Worm (Caenorhabditis elegans) whole organism, L1 larva: Measurements from ENCODE around the gene F02E11.4.
A peak's percentile ranks its signal among the peaks of the same experiment; 100 is the strongest.

ENCODE experiments used
- F16B12.6 ChIP-seq: fragments of 150-350 bp; optimal IDR thresholded peaks from 2 replicates; lab custom pipeline; 2014; ENCODE audit warnings: missing biosample characterization, missing genetic modification characterization
- Y116A8C.19 ChIP-seq: sonication (generic microtip); optimal IDR thresholded peaks from 2 replicates; lab custom pipeline; 2016; ENCODE audit warnings: missing compliant biosample characterization, missing genetic modification characterization, borderline replicate concordance
- alr-1 ChIP-seq: fragments of 200-800 bp; sonication (Bioruptor generic); optimal IDR thresholded peaks from 2 replicates; lab custom pipeline; 2018; ENCODE audit warnings: borderline replicate concordance, mild to moderate bottlenecking, missing genetic modification characterization, missing compliant biosample characterization
- ama-1 ChIP-seq: fragments of 150-350 bp; optimal IDR thresholded peaks from 2 replicates; lab custom pipeline; 2014
- blmp-1 ChIP-seq: fragments of 150-350 bp; optimal IDR thresholded peaks from 2 replicates; lab custom pipeline; 2014; ENCODE audit warnings: missing biosample characterization, missing genetic modification characterization
- ceh-8 ChIP-seq: fragments of 200-800 bp; sonication (Bioruptor generic); optimal IDR thresholded peaks from 2 replicates; lab custom pipeline; 2018; ENCODE audit warnings: mild to moderate bottlenecking, missing genetic modification characterization, moderate library complexity, missing compliant biosample characterization
- ceh-88 ChIP-seq: fragments of 200-800 bp; sonication (Bioruptor generic); IDR thresholded peaks from 2 replicates; pipeline ENCODE4 v1.3.6; 2022; ENCODE audit warnings: missing genetic modification characterization, missing compliant biosample characterization
- ceh-90 ChIP-seq: sonication (generic microtip); optimal IDR thresholded peaks from 2 replicates; lab custom pipeline; 2016; ENCODE audit warnings: missing genetic modification characterization, missing compliant biosample characterization
- dpl-1 ChIP-seq, 3 experiments: fragments of 150-350 bp in 2 of 3; sonication (generic microtip) in 1 of 3; optimal IDR thresholded peaks; 2 replicates each; lab custom pipeline; 2014 to 2017; ENCODE audit warnings: missing biosample characterization in 3 of 3, missing genetic modification characterization in 3 of 3, missing genetic modification reagents in 3 of 3
- efl-1 ChIP-seq, 4 experiments: fragments of 150-350 bp; optimal IDR thresholded peaks in 3 of 4; peaks in 1 of 4; 1 replicate in 1 of 4; 2 replicates in 3 of 4; lab custom pipeline; 2014; ENCODE audit warnings: missing biosample characterization in 2 of 4, missing genetic modification characterization in 2 of 4, missing genetic modification reagents in 2 of 4
- egl-13 ChIP-seq: sonication (generic microtip); optimal IDR thresholded peaks from 2 replicates; lab custom pipeline; 2016; ENCODE audit warnings: missing genotype, missing genetic modification reagents, missing genetic modification characterization, missing compliant biosample characterization
- elt-2 ChIP-seq: sonication (generic microtip); optimal IDR thresholded peaks from 2 replicates; lab custom pipeline; 2016; ENCODE audit warnings: missing genetic modification characterization, mild to moderate bottlenecking, inconsistent platforms, missing compliant biosample characterization, missing genetic modification reagents
- elt-3 ChIP-seq, 6 experiments: fragments of 150-350 bp in 1 of 6; sonication (generic microtip); optimal IDR thresholded peaks; 2 replicates each; lab custom pipeline; 2017 to 2018; ENCODE audit warnings: missing biosample characterization in 6 of 6, missing genetic modification characterization in 6 of 6, inconsistent platforms in 1 of 6
- fkh-10 ChIP-seq: sonication (generic microtip); optimal IDR thresholded peaks from 2 replicates; lab custom pipeline; 2017; ENCODE audit warnings: missing biosample characterization, missing genetic modification reagents, missing genetic modification characterization
- hlh-4 ChIP-seq: sonication (generic microtip); optimal IDR thresholded peaks from 2 replicates; lab custom pipeline; 2016; ENCODE audit warnings: mild to moderate bottlenecking, missing genetic modification characterization, missing compliant biosample characterization
- jun-1 ChIP-seq: fragments of 150-350 bp; optimal IDR thresholded peaks from 2 replicates; lab custom pipeline; 2014; ENCODE audit warnings: missing biosample characterization, missing genetic modification reagents, missing genetic modification characterization
- lin-14 ChIP-seq: fragments of 200-800 bp; sonication (Bioruptor generic); optimal IDR thresholded peaks from 2 replicates; lab custom pipeline; 2018; ENCODE audit warnings: mild to moderate bottlenecking, missing genetic modification characterization, moderate library complexity, missing compliant biosample characterization
- lin-15B ChIP-seq: fragments of 150-350 bp; sonication (generic microtip); optimal IDR thresholded peaks from 3 replicates; lab custom pipeline; 2014; ENCODE audit warnings: missing biosample characterization, missing genetic modification characterization
- lin-35 ChIP-seq, 2 experiments: fragments of 150-350 bp; optimal IDR thresholded peaks; 2 replicates each; lab custom pipeline; 2014; ENCODE audit warnings: missing biosample characterization in 2 of 2, missing genetic modification characterization in 2 of 2, missing genetic modification reagents in 2 of 2
- mdl-1 ChIP-seq, 2 experiments: fragments of 150-350 bp; optimal IDR thresholded peaks; 2 replicates each; lab custom pipeline; 2014 to 2017; ENCODE audit warnings: missing biosample characterization in 2 of 2, missing genetic modification characterization in 2 of 2, inconsistent platforms in 1 of 2
- mep-1 ChIP-seq: fragments of 150-350 bp; optimal IDR thresholded peaks from 2 replicates; lab custom pipeline; 2014; ENCODE audit warnings: missing biosample characterization, missing genetic modification characterization
- nhr-11 ChIP-seq: fragments of 150-350 bp; optimal IDR thresholded peaks from 2 replicates; lab custom pipeline; 2014; ENCODE audit warnings: missing biosample characterization, missing genetic modification characterization
- nhr-12 ChIP-seq: sonication (generic microtip); optimal IDR thresholded peaks from 2 replicates; lab custom pipeline; 2017; ENCODE audit warnings: missing biosample characterization, missing genetic modification characterization
- nhr-20 ChIP-seq: sonication (generic microtip); optimal IDR thresholded peaks from 2 replicates; lab custom pipeline; 2016; ENCODE audit warnings: mild to moderate bottlenecking, missing genetic modification characterization, missing compliant biosample characterization
- nhr-71 ChIP-seq: sonication (generic microtip); optimal IDR thresholded peaks from 2 replicates; lab custom pipeline; 2016; ENCODE audit warnings: mild to moderate bottlenecking, missing genetic modification characterization, moderate library complexity, missing compliant biosample characterization
- nhr-90 ChIP-seq: sonication (generic microtip); optimal IDR thresholded peaks from 2 replicates; lab custom pipeline; 2016; ENCODE audit warnings: mild to moderate bottlenecking, missing genetic modification characterization, missing compliant biosample characterization; ENCODE audit not compliant: poor library complexity
- pag-3 ChIP-seq: sonication (generic microtip); optimal IDR thresholded peaks from 2 replicates; lab custom pipeline; 2017; ENCODE audit warnings: missing genetic modification characterization, mild to moderate bottlenecking, missing compliant biosample characterization, antibody characterized with exemption, borderline replicate concordance; ENCODE audit not compliant: insufficient read depth
- pqm-1 ChIP-seq: sonication (generic microtip); optimal IDR thresholded peaks from 3 replicates; lab custom pipeline; 2017; ENCODE audit warnings: missing biosample characterization, missing genetic modification characterization
- sptf-1 ChIP-seq: fragments of 150-350 bp; optimal IDR thresholded peaks from 2 replicates; lab custom pipeline; 2014; ENCODE audit warnings: missing biosample characterization, missing genetic modification characterization
- sup-37 ChIP-seq: fragments of 200-800 bp; sonication (Bioruptor generic); optimal IDR thresholded peaks from 2 replicates; lab custom pipeline; 2018; ENCODE audit warnings: mild to moderate bottlenecking, missing genetic modification characterization, missing compliant biosample characterization
- tbx-2 ChIP-seq: sonication (generic microtip); optimal IDR thresholded peaks from 2 replicates; lab custom pipeline; 2016; ENCODE audit warnings: missing genetic modification characterization, missing compliant biosample characterization
- tlp-1 ChIP-seq: fragments of 150-350 bp; optimal IDR thresholded peaks from 2 replicates; lab custom pipeline; 2014; ENCODE audit warnings: missing biosample characterization, missing genetic modification characterization
- unc-130 ChIP-seq: fragments of 150-350 bp; optimal IDR thresholded peaks from 2 replicates; lab custom pipeline; 2017; ENCODE audit warnings: missing biosample characterization, missing genetic modification characterization, inconsistent platforms
- ztf-11 ChIP-seq, 2 experiments: sonication (generic microtip); optimal IDR thresholded peaks; 2 replicates each; lab custom pipeline; 2016 to 2017; ENCODE audit warnings: missing genetic modification characterization in 2 of 2, missing biosample characterization in 1 of 2, missing compliant biosample characterization in 1 of 2
- ztf-4 ChIP-seq: fragments of 150-350 bp; optimal IDR thresholded peaks from 2 replicates; lab custom pipeline; 2014; ENCODE audit warnings: missing biosample characterization, missing genetic modification characterization

The F02E11.4 gene

DNA sequence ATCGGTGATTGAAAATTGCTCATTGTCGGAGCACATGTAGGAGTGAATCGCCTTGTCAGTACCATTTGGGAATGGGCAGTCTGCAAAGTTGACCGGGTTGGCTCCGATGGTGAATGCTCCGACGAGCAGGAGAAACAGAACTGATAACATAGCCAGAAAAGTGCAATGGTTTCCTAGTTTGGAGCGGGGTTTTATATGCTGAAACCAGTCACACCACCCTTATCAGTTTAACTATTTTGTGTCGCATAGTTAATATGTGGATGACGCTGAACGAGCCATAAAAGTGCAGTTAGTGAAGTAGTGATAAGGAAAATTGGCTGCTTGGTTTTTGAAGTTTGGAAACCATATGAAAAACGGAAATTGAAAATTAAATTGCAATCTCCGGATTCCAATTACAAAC, 31.8 kb downstream of the F02E11.4 start, which contains the start of gene C17F4.7:
C17F4.7 (minus strand) TSS at position 180 of the 400 bp plus-strand sequence.
- TF ChIP-seq nhr-90 (peak; percentile 37), ztf-11 (tag; optimal IDR thresholded peaks at IDR 0.05; lab: Kevin White, UChicago) (no peak), lin-35 (GFP tag; optimal IDR thresholded peaks at IDR 0.05; lab: Kevin White, UChicago) (peak in 1 of 2 experiments; percentile 34), F16B12.6 (tag; lab: Kevin White, UChicago) (no peak), pqm-1 (tag; lab: Kevin White, UChicago) (peak; percentile 62), elt-2 (tag; lab: Kevin White, UChicago) (peak; percentile 98), jun-1 (tag; lab: Kevin White, UChicago) (peak; percentile 38), tlp-1 (tag; lab: Kevin White, UChicago) (peak; percentile 69)

ce11 chrII:3244758-3245157, 32.8 kb downstream of the F02E11.4 start:
- TF ChIP-seq ztf-11 (tag; optimal IDR thresholded peaks at IDR 0.05; lab: Kevin White, UChicago) (no peak), nhr-71 (tag; lab: Kevin White, UChicago) (no peak), mep-1 (tag; lab: Kevin White, UChicago) (no peak), lin-15B (tag; lab: Kevin White, UChicago) (no peak), ztf-4 (tag; lab: Kevin White, UChicago) (no peak), tlp-1 (tag; lab: Kevin White, UChicago) (no peak), unc-130 (no peak), Y116A8C.19 (tag; lab: Kevin White, UChicago) (no peak), fkh-10 (GFP tag; lab: Kevin White, UChicago) (no peak), nhr-12 (tag; lab: Kevin White, UChicago) (no peak), nhr-20 (tag; lab: Kevin White, UChicago) (no peak), tbx-2 (tag; lab: Kevin White, UChicago) (no peak)

DNA sequence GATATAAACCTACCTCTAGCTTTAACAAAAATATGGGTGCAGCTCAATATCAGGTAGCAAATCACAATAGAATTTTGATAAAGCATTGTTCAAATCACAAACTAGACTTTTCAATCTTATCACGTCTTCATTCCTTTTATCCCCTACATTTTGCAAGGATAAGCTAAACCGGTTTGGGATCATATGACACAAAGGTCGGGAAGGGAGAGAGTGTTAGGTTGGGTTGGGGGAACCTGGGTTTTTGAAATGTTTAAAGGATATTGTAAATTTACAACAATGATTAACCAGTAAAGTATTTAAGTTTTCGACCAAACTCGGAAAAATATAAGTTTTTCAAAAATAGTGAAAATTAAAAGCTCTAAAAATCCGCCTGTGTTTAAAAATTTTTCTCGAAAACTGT, 33.5 kb downstream of the F02E11.4 start, which contains the start of gene C17F4.12:
C17F4.12 (minus strand) TSS at position 101 of the 400 bp plus-strand sequence.
- TF ChIP-seq elt-3 (tag; optimal IDR thresholded peaks at IDR 0.05; lab: Kevin White, UChicago) (peak in 1 of 6 experiments; percentile 9), alr-1 (tag; lab: Kevin White, UChicago) (no peak), blmp-1 (tag; lab: Kevin White, UChicago) (peak; percentile 85), ceh-88 (GFP tag; lab: Robert Waterston, UW) (no peak)
- TF ChIP-seq, all 84 proteins: peak for 2

ce11 chrII:3241842-3242241, 35.7 kb downstream of the F02E11.4 start:
- peak; percentile 99 for TF ChIP-seq blmp-1 (tag; lab: Kevin White, UChicago)
- no peak for TF ChIP-seq nhr-90
- TF ChIP-seq elt-3 (tag; optimal IDR thresholded peaks at IDR 0.05; lab: Kevin White, UChicago): peak in 2 of 6 experiments; percentile 50 to 77

DNA sequence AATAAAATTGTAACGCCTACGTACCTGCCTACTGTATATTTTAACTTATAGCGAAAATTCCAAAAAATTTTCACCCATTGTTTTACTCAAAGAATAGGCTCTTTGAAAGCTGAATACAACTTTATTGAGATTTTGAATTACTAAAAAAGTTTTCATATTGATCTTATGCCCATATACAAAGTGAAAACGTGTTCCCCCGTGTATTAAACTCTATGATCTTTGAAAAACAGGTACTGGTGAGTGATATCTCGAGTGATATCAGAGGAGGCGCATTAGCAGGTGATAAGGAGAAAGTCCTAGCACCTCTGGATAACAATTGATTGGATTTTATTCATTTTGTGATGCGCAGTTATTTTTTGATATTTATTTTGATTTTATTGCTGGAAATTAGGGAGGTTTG, 37.4 kb downstream of the F02E11.4 start, which contains the start of gene C17F4.3:
C17F4.3 (plus strand) TSS at position 301 of the 400 bp plus-strand sequence.
- no peak for TF ChIP-seq fkh-10 (GFP tag; lab: Kevin White, UChicago)
- peak; percentile 87 for TF ChIP-seq blmp-1 (tag; lab: Kevin White, UChicago)
- no peak for TF ChIP-seq ama-1 (lab: Kevin White, UChicago)
- TF ChIP-seq, all 84 proteins: peak for 1

DNA sequence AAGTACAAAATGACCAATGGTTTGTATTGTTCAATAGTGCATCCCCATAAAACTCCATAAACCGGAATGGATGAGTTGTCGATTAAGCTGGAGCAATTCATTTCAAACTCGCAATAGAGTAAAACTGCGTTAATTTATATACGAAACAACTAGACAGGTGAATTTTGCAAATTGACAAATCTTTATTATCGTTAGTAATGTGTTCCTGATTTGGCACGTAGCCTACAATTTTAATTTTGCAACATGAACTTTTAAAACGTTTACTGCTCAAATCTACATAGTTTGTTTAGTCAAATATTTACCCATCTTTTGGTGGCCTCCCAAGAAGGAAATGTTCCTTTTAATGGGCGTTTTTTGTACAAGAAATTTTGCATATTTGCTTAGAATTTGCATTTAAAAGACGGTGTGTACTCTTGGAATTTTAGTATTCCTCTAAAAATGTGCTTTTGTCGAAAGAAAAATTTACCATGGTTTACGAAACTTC, 40.5 kb downstream of the F02E11.4 start, which contains the start of the genes srz-67 and C17F4.11:
srz-67 (minus strand) TSS at position 101 of the 484 bp plus-strand sequence.
C17F4.11 (plus strand) TSS at position 434 of the 484 bp plus-strand sequence.
- TF ChIP-seq nhr-11 (tag; lab: Kevin White, UChicago) (no peak), nhr-12 (tag; lab: Kevin White, UChicago) (no peak), ceh-8 (GFP tag; lab: Kevin White, UChicago) (no peak), efl-1 (optimal IDR thresholded peaks at IDR 0.05; lab: Kevin White, UChicago) (no peak), efl-1 (GFP tag; optimal IDR thresholded peaks at IDR 0.05 in 1 of 2; lab: Kevin White, UChicago) (peak in 1 of 2 experiments; percentile 65), ceh-88 (GFP tag; lab: Robert Waterston, UW) (no peak)

- no peak for TF ChIP-seq hlh-4
- no peak for TF ChIP-seq dpl-1 (GFP tag; optimal IDR thresholded peaks at IDR 0.05; lab: Kevin White, UChicago)
- no peak for TF ChIP-seq mdl-1 (tag; optimal IDR thresholded peaks at IDR 0.05; lab: Kevin White, UChicago)
- no peak for TF ChIP-seq nhr-20 (tag; lab: Kevin White, UChicago)
- no peak for TF ChIP-seq elt-3 (tag; optimal IDR thresholded peaks at IDR 0.05; lab: Kevin White, UChicago)
- TF ChIP-seq sptf-1 (tag; lab: Kevin White, UChicago): no peak
- TF ChIP-seq nhr-11 (tag; lab: Kevin White, UChicago): no peak
- TF ChIP-seq lin-14: no peak
- no peak for TF ChIP-seq unc-130
- TF ChIP-seq fkh-10 (GFP tag; lab: Kevin White, UChicago): no peak
- TF ChIP-seq ama-1 (lab: Kevin White, UChicago): no peak
- TF ChIP-seq egl-13: no peak
- no peak for TF ChIP-seq jun-1 (tag; lab: Kevin White, UChicago)
- no peak for TF ChIP-seq sup-37 (GFP tag; lab: Kevin White, UChicago)
- no peak for TF ChIP-seq ceh-90 (tag; lab: Kevin White, UChicago)
- no peak for TF ChIP-seq pag-3 (tag; lab: Kevin White, UChicago)
Measured at ce11 chrII:3234725-3235124, 42.9 kb downstream of the F02E11.4 start, which contains the start of gene C17F4.8. C17F4.8 (minus strand) TSS chrII:3234825.
